Fruit fly (Drosophila melanogaster) whole organism, embryonic: ENCODE data around the gene CG5068.

Source experiments
- CG11723 ChIP-seq: fragments of 200-800 bp; sonication (Bioruptor generic); optimal IDR thresholded peaks from 2 replicates; lab custom pipeline; 2017; ENCODE audit warnings: missing biosample characterization, mild to moderate bottlenecking, missing genetic modification characterization
- CG8290 ChIP-seq, 3 experiments: fragments of 200-800 bp; sonication (Bioruptor generic); optimal IDR thresholded peaks; 2 replicates each; lab custom pipeline; 2016 to 2019; ENCODE audit warnings: missing biosample characterization in 3 of 3, missing genetic modification characterization in 3 of 3, mild to moderate bottlenecking in 2 of 3, moderate library complexity in 1 of 3
- Dip2 ChIP-seq: fragments of 200-800 bp; sonication (Bioruptor generic); IDR thresholded peaks from 2 replicates; pipeline ENCODE4 v1.3.6; 2022; ENCODE audit warnings: missing biosample characterization, missing genetic modification characterization
- Hsf ChIP-seq: fragments of 200-800 bp; sonication (Bioruptor generic); optimal IDR thresholded peaks from 3 replicates; lab custom pipeline; 2016; ENCODE audit warnings: missing biosample characterization, missing genetic modification characterization
- Kr ChIP-seq: fragments of 200-800 bp; sonication (Bioruptor generic); optimal IDR thresholded peaks from 2 replicates; lab custom pipeline; 2017; ENCODE audit warnings: missing biosample characterization, mild to moderate bottlenecking, missing genetic modification characterization
- NFAT ChIP-seq: fragments of 200-800 bp; sonication (Bioruptor generic); IDR thresholded peaks from 2 replicates; pipeline ENCODE4 v1.3.6; 2022; ENCODE audit warnings: missing biosample characterization, missing genetic modification characterization
- bcd ChIP-seq: fragments of 200-800 bp; sonication (Bioruptor generic); optimal IDR thresholded peaks from 2 replicates; lab custom pipeline; 2017; ENCODE audit warnings: missing biosample characterization, mild to moderate bottlenecking, missing genetic modification characterization
- disco-r ChIP-seq: fragments of 200-800 bp; sonication (Bioruptor generic); optimal IDR thresholded peaks from 2 replicates; lab custom pipeline; 2016; ENCODE audit warnings: missing biosample characterization, missing genetic modification characterization
- stc ChIP-seq: fragments of 200-800 bp; sonication (Bioruptor generic); IDR thresholded peaks from 2 replicates; pipeline ENCODE4 v1.3.6; 2022; ENCODE audit warnings: missing biosample characterization, missing genetic modification characterization
- sug ChIP-seq: fragments of 200-800 bp; optimal IDR thresholded peaks from 2 replicates; lab custom pipeline; 2019; ENCODE audit warnings: missing biosample characterization, mild to moderate bottlenecking, missing genetic modification characterization, moderate library complexity

- no peak for TF ChIP-seq CG8290 (GFP tag; optimal IDR thresholded peaks at IDR 0.05; lab: Kevin White, UChicago)
- no peak for TF ChIP-seq CG8290 (tag; optimal IDR thresholded peaks at IDR 0.05; lab: Kevin White, UChicago)
- no peak for TF ChIP-seq stc (GFP tag; lab: Robert Waterston, UW)
- no peak for TF ChIP-seq Kr (GFP tag; lab: Kevin White, UChicago)
- no peak for TF ChIP-seq bcd (GFP tag; lab: Kevin White, UChicago)
- TF ChIP-seq NFAT (GFP tag; lab: Robert Waterston, UW): no peak
- TF ChIP-seq disco-r (GFP tag; lab: Kevin White, UChicago): no peak
- TF ChIP-seq Dip2 (GFP tag; lab: Robert Waterston, UW): no peak
- TF ChIP-seq Hsf (GFP tag; lab: Kevin White, UChicago): no peak
- no peak for TF ChIP-seq CG11723 (GFP tag; lab: Kevin White, UChicago)
- no peak for TF ChIP-seq sug
Observed at dm6 chr3L:8990128-8990527, 3.6 kb downstream of the CG5068 start, which contains the start of gene CG5280.
